Fruit fly (Drosophila melanogaster): ENCODE data around the gene clumsy.

The clumsy gene

dm6 chr2L:21251750-21252149 is 45.5 kb downstream of the clumsy start:
- no peak for TF ChIP-seq Rel (GFP tag; optimal IDR thresholded peaks at IDR 0.05)
- TF ChIP-seq Rel (tag; optimal IDR thresholded peaks at IDR 0.05): peak; percentile 47
- TF ChIP-seq Mio (GFP tag; optimal IDR thresholded peaks at IDR 0.05): no peak

dm6 chr2L:21259008-21259407 is 52.7 kb downstream of the clumsy start:
- TF ChIP-seq Hr78 (GFP tag; optimal IDR thresholded peaks at IDR 0.05) (no peak), dmrt93B (GFP tag; optimal IDR thresholded peaks at IDR 0.05) (no peak), dl (GFP tag; optimal IDR thresholded peaks at IDR 0.05; ENCODE audit: insufficient read depth in 1 of 2, partially characterized antibody in 2 of 2) (no peak), Sp1 (GFP tag; optimal IDR thresholded peaks at IDR 0.05) (no peak), Myc (optimal IDR thresholded peaks at IDR 0.05) (no peak), Hr83 (GFP tag; optimal IDR thresholded peaks at IDR 0.05; ENCODE audit: poor library complexity, severe bottlenecking) (no peak), sv (GFP tag; optimal IDR thresholded peaks at IDR 0.05) (no peak), Rel (GFP tag; optimal IDR thresholded peaks at IDR 0.05) (no peak), Rel (tag; optimal IDR thresholded peaks at IDR 0.05) (no peak), Dif (GFP tag; optimal IDR thresholded peaks at IDR 0.05; ENCODE audit: partially characterized antibody) (no peak), Hnf4 (GFP tag; optimal IDR thresholded peaks at IDR 0.05) (no peak), tai (GFP tag; optimal IDR thresholded peaks at IDR 0.05) (no peak)

DNA sequence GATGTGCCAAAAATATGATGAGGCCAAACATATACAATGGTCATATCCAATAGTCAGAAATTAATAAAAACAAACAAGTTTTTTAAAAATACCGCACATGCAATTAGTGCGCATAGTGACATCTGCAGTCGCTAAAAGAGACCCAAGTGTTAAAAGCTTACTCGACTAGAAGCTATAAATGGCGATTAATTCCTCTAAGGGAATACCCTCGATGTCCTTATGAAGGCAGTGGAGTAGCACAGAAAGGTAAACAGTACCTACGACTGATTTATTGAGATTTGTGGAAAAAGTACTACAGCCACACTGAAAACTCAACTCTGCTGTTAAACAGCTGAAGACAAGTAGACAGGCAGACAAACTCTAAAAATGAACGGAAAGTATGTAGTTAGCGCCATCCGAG is 54.6 kb downstream of the clumsy start:
- TF ChIP-seq Mio (GFP tag; optimal IDR thresholded peaks at IDR 0.05) (no peak), tai (GFP tag; optimal IDR thresholded peaks at IDR 0.05) (peak; percentile 11), ey (GFP tag; optimal IDR thresholded peaks at IDR 0.05) (peak; percentile 27), CrebA (GFP tag; optimal IDR thresholded peaks at IDR 0.05; ENCODE audit: borderline replicate concordance) (no peak), fru (GFP tag; optimal IDR thresholded peaks at IDR 0.05) (peak; percentile 14), HLH106 (tag; optimal IDR thresholded peaks at IDR 0.05) (peak; percentile 27), h (GFP tag; optimal IDR thresholded peaks at IDR 0.05) (peak; percentile 46), N (GFP tag; optimal IDR thresholded peaks at IDR 0.05) (no peak), usp (GFP tag; optimal IDR thresholded peaks at IDR 0.05) (no peak), Rel (GFP tag; optimal IDR thresholded peaks at IDR 0.05) (no peak), Rel (tag; optimal IDR thresholded peaks at IDR 0.05) (no peak), CG32264 (GFP tag; optimal IDR thresholded peaks at IDR 0.05) (no peak), br (GFP tag; optimal IDR thresholded peaks at IDR 0.05) (peak; percentile 17), woc (GFP tag; optimal IDR thresholded peaks at IDR 0.05) (no peak), jim (GFP tag; optimal IDR thresholded peaks at IDR 0.05) (no peak), Hnf4 (GFP tag; optimal IDR thresholded peaks at IDR 0.05) (peak; percentile 30), CG9705 (GFP tag; optimal IDR thresholded peaks at IDR 0.05) (peak; percentile 26), dl (GFP tag; optimal IDR thresholded peaks at IDR 0.05; ENCODE audit: insufficient read depth in 1 of 2, partially characterized antibody in 2 of 2) (no peak), psq (GFP tag; optimal IDR thresholded peaks at IDR 0.05) (peak; percentile 22), Dif (GFP tag; optimal IDR thresholded peaks at IDR 0.05; ENCODE audit: partially characterized antibody) (no peak)

All from whole organism, wandering third instar larva.